Worm (Caenorhabditis elegans): ENCODE results near the gene Y54E2A.10.

Gene Y54E2A.10

DNA sequence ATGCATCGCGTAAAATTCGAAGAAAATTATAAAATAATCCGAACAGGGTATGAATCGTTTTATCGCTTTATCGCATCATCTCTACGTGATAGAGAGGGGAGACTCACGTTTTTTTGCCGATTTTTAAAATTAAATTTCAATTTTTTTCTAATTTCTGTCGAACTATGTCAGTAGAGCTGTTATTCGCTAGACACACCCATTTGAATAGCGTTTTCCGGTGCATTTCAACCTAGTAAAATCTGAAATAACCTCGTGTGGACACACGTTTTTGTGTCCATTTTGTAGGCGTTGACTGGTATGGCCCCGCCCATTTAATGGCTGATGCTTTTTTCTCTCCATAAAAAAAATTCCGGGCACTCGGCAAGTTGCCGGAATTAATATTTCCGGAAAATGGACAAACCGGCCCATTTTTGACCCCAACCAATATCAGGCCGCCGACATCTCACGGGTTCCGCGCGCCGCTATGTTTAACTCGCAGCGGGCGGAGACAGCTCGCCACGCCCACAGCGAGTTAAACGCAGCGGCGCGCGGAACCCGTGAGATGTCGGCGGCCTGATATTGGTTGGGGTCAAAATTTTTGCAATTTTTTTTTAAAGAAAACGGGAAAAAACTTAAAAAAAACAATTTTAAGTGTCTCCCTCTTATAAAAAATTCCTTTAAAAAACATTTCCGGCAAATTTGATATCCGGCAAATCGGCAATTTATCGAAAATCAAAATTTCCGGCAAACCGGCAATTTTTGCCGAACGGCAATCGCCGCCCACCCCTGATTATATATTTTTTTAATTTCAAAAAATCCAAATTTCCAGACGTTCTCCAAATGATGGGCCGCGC lies 17.7 kb upstream of the Y54E2A.10 start, which contains the start of gene Y54E2A.7:
Gene Y54E2A.7 (minus strand): TSS at position 51 of the 833 bp plus-strand sequence.
- no peak for TF ChIP-seq pha-2 (tag; optimal IDR thresholded peaks at IDR 0.05)
- no peak for TF ChIP-seq zip-5 (tag; optimal IDR thresholded peaks at IDR 0.05)
- no peak for TF ChIP-seq F13H6.1 (tag; optimal IDR thresholded peaks at IDR 0.05)
- no peak for TF ChIP-seq madf-2 (tag; optimal IDR thresholded peaks at IDR 0.05)
- no peak for TF ChIP-seq T23F11.4 (GFP tag; optimal IDR thresholded peaks at IDR 0.05)
- TF ChIP-seq dve-1 (tag; optimal IDR thresholded peaks at IDR 0.05) = no peak
- TF ChIP-seq nhr-11 (tag; optimal IDR thresholded peaks at IDR 0.05) = no peak
- TF ChIP-seq sox-4 (tag; optimal IDR thresholded peaks at IDR 0.05) = no peak
- no peak for TF ChIP-seq fkh-6 (tag; optimal IDR thresholded peaks at IDR 0.05)
- TF ChIP-seq K02D7.2 (tag; optimal IDR thresholded peaks at IDR 0.05) = no peak
- no peak for TF ChIP-seq ceh-48 (tag; optimal IDR thresholded peaks at IDR 0.05)
- no peak for TF ChIP-seq ahr-1 (tag; optimal IDR thresholded peaks at IDR 0.05)

DNA sequence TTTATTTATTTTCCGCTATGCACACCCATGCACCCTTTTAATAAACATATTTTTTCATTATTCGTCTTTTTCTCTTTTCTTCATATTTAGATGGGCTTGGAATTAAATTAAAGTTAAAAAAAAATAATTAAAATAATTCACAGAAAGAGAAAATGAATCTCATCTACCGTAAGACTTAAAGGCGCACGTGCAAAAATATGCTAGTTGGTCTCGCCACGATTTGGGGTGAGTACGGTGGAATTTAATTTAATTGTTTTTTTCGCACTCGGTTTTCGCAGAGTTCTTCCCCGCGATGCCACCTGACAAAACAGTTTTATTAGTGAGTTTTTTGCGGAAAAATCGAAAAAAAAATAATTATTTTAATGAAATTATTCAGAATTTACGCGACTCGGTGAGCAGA lies 12.8 kb upstream of the Y54E2A.10 start, which contains the start of gene Y54E2A.8:
Gene Y54E2A.8 (plus strand): TSS at position 254 of the 400 bp plus-strand sequence.
- no peak for TF ChIP-seq ceh-19 (GFP tag; optimal IDR thresholded peaks at IDR 0.05)
- no peak for TF ChIP-seq hlh-13 (GFP tag; optimal IDR thresholded peaks at IDR 0.05)
- no peak for TF ChIP-seq nfya-1 (tag; optimal IDR thresholded peaks at IDR 0.05)
- no peak for TF ChIP-seq ceh-14 (tag; optimal IDR thresholded peaks at IDR 0.05)
- no peak for TF ChIP-seq pha-4 (tag; optimal IDR thresholded peaks at IDR 0.05)
- no peak for TF ChIP-seq sdc-2 (tag; optimal IDR thresholded peaks at IDR 0.05)
- TF ChIP-seq unc-55 (GFP tag; optimal IDR thresholded peaks at IDR 0.05) = no peak
- no peak for TF ChIP-seq ceh-18 (tag; optimal IDR thresholded peaks at IDR 0.05)
- no peak for TF ChIP-seq nhr-11 (tag; optimal IDR thresholded peaks at IDR 0.05)
- TF ChIP-seq eyg-1 (tag; optimal IDR thresholded peaks at IDR 0.05) = no peak
- no peak for TF ChIP-seq syd-9 (tag; optimal IDR thresholded peaks at IDR 0.05)
- TF ChIP-seq odd-2 (tag; optimal IDR thresholded peaks at IDR 0.05) = no peak
- no peak for TF ChIP-seq mec-3 (tag; optimal IDR thresholded peaks at IDR 0.05; ENCODE audit: borderline replicate concordance)
- TF ChIP-seq F13H6.1 (tag; optimal IDR thresholded peaks at IDR 0.05) = no peak
- TF ChIP-seq K02D7.2 (tag; optimal IDR thresholded peaks at IDR 0.05) = no peak
- TF ChIP-seq fax-1 (tag; optimal IDR thresholded peaks at IDR 0.05) = no peak
- no peak for TF ChIP-seq ceh-45 (GFP tag; IDR thresholded peaks at IDR 0.05)
- no peak for TF ChIP-seq unc-3 (GFP tag; conservative IDR thresholded peaks at IDR 0.05)
- no peak for TF ChIP-seq unc-3 (tag; optimal IDR thresholded peaks at IDR 0.05)
- TF ChIP-seq zip-5 (tag; optimal IDR thresholded peaks at IDR 0.05) = no peak
- no peak for TF ChIP-seq ahr-1 (tag; optimal IDR thresholded peaks at IDR 0.05)

DNA sequence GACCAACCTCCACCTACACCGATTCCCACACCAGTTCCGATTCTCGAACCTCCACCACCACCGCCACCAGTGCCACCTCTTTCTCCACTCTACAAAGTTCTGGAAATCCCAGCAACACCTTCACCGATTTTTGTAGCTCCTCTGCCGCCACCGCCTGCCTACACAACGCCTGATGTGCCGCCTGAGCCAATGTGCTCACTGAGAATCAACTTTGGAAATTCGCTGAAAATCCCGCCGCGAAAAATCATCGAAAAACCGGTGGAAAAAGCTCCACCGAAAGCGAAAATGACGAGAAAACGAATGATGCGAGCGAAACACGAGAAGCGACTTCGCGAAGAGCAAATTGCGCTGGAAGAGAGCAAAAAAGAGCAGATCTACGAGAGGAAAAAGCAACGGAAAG lies 11.0 kb upstream of the Y54E2A.10 start:
- TF ChIP-seq madf-2 (tag; optimal IDR thresholded peaks at IDR 0.05) = no peak
- no peak for TF ChIP-seq unc-86 (tag; optimal IDR thresholded peaks at IDR 0.05)
- TF ChIP-seq C38D4.7 (GFP tag; optimal IDR thresholded peaks at IDR 0.05) = no peak

DNA sequence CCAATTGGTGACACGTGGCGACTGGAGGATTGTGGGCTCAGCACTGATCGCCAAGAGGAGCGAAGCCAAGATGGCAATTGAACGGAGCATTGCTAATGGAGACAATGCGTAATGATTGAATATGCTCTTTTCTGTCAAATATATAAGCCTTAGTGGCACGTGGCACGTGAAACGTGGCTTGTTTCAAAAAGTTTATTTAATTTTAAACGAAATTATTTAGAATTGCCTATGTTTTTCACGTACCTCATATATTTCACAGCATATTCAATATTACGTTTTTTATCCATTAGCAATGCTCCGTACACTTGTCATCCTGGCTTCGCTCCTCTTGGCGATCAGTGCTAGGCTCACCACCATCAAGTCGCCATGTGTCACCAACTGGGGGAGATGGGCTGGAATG lies 4.9 kb upstream of the Y54E2A.10 start, which contains the start of gene Y54E2A.9:
Gene Y54E2A.9 (minus strand): TSS at position 101 of the 400 bp plus-strand sequence.
- TF ChIP-seq pqm-1 (tag; optimal IDR thresholded peaks at IDR 0.05) (no peak), dmd-4 (tag; optimal IDR thresholded peaks at IDR 0.05; ENCODE audit: borderline replicate concordance) (no peak), dve-1 (tag; optimal IDR thresholded peaks at IDR 0.05) (no peak), pat-9 (tag; optimal IDR thresholded peaks at IDR 0.05) (no peak), che-1 (tag; optimal IDR thresholded peaks at IDR 0.05) (no peak), rnt-1 (tag; optimal IDR thresholded peaks at IDR 0.05) (no peak), elt-2 (tag; optimal IDR thresholded peaks at IDR 0.05) (no peak), npax-4 (tag; optimal IDR thresholded peaks at IDR 0.05) (no peak), ets-4 (tag; optimal IDR thresholded peaks at IDR 0.05) (no peak), F13H6.1 (tag; optimal IDR thresholded peaks at IDR 0.05) (no peak), ceh-45 (GFP tag; IDR thresholded peaks at IDR 0.05) (no peak), unc-86 (tag; optimal IDR thresholded peaks at IDR 0.05) (no peak), K02D7.2 (tag; optimal IDR thresholded peaks at IDR 0.05) (no peak), hlh-30 (tag; optimal IDR thresholded peaks at IDR 0.05; ENCODE audit: insufficient read depth) (no peak), ceh-19 (GFP tag; optimal IDR thresholded peaks at IDR 0.05) (no peak), ceh-14 (tag; optimal IDR thresholded peaks at IDR 0.05) (no peak), ref-2 (tag; optimal IDR thresholded peaks at IDR 0.05) (no peak), K09A11.1 (tag; optimal IDR thresholded peaks at IDR 0.05; ENCODE audit: insufficient read depth) (no peak)
